Worm (Caenorhabditis elegans): ENCODE measurements around the gene pqn-35.

Gene pqn-35

DNA sequence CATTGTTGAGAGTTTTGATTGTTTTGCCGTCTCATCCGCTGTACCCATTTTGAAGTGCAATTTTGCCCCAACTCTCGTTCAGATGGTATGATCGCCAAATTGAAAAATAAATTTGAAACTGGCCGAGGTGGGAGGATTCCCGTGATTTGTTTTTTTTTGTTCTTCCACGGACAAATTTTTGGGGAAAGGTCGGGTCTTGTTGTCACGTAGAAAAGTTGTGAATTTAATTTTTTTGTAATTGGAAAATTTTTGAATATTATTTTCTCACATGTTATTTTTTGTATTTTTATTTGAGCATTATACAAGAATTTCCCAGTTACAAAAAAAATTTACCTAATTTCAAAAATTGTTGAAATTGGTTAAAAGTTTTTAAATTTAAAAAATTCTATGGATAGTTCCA is 58.9 kb downstream of the pqn-35 start, which contains the start of gene T05A7.6:
TSS of gene T05A7.6 (minus strand) at position 101 of the 400 bp plus-strand sequence.
- TF ChIP-seq R02D3.7 (tag; optimal IDR thresholded peaks at IDR 0.05) (no peak), skn-1 (tag; optimal IDR thresholded peaks at IDR 0.05) (no peak), fkh-10 (GFP tag; optimal IDR thresholded peaks at IDR 0.05) (no peak), elt-1 (tag; optimal IDR thresholded peaks at IDR 0.05) (no peak), unc-62 (GFP tag; optimal IDR thresholded peaks at IDR 0.05) (no peak)

DNA sequence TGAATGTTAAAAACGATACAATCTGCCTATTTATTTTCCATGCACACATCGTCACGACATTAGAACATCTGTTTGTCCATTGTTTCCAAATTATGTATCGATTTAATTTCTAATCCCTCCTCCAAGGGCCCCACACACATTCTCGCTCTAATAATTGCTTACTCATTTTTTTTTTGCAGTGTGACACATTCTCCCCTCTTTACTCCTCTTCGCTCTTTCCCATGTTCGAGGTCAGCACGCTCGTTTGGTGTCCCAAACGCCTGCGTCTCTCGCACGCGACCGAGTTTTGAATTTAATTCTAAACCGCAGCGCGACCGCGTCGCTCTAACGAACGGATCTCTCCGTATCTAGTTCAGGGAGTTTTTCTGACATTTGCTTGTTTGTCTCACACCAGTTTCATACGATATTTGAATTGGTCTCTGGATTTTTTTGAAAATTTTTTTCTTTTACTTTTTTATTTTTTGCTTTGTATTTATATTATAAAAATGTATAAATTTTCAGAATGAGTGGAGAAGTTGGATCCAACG is 59.9 kb downstream of the pqn-35 start, which contains the start of the genes clec-140 and hmg-11:
TSS of gene clec-140 (plus strand) at position 477 of the 527 bp plus-strand sequence.
TSS of gene hmg-11 (plus strand) at position 502 of the 527 bp plus-strand sequence.
- TF ChIP-seq lin-15B (tag; optimal IDR thresholded peaks at IDR 0.05) (peak; percentile 71), elt-2 (tag; optimal IDR thresholded peaks at IDR 0.05) (peak; percentile 46), lsy-12 (tag; optimal IDR thresholded peaks at IDR 0.05) (peak; percentile 8), snpc-4 (tag; optimal IDR thresholded peaks at IDR 0.05) (peak; percentile 43), nhr-25 (tag; optimal IDR thresholded peaks at IDR 0.05) (peak; percentile 51), ztf-4 (tag; optimal IDR thresholded peaks at IDR 0.05) (no peak), jun-1 (tag; optimal IDR thresholded peaks at IDR 0.05) (peak; percentile 45), egl-5 (tag; optimal IDR thresholded peaks at IDR 0.05) (peak; percentile 24), lin-39 (tag; optimal IDR thresholded peaks at IDR 0.05) (peak; percentile 90), nfya-1 (tag; optimal IDR thresholded peaks at IDR 0.05; ENCODE audit: insufficient read depth) (peak; percentile 72), daf-12 (tag; optimal IDR thresholded peaks at IDR 0.05) (no peak), pqm-1 (tag; optimal IDR thresholded peaks at IDR 0.05) (peak; percentile 33), elt-1 (tag; optimal IDR thresholded peaks at IDR 0.05) (no peak), nhr-12 (tag; optimal IDR thresholded peaks at IDR 0.05) (no peak), fos-1 (tag; optimal IDR thresholded peaks at IDR 0.05) (peak; percentile 9), nhr-23 (tag; optimal IDR thresholded peaks at IDR 0.05) (peak; percentile 41)

DNA sequence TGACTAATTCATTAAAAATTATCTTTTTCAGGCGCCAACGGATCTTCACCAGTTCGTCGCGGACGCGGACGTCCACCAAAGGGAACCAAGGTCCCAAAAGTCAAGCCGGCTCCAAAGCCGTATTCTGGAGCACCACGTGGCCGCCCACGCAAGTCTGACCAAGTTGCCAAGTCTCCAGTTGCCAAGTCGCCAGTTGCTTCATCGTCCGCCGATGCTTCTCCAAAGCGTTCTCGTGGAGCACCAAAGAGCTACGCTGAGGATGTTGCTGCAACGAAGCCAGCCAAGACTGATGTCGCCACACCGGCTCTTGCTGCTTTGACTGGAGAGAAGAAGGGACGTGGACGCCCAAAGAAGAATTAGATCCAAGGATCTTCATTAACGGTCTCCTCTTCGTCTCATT is 60.4 kb downstream of the pqn-35 start:
- TF ChIP-seq lin-39 (tag; optimal IDR thresholded peaks at IDR 0.05), result no peak
- TF ChIP-seq fos-1 (tag; optimal IDR thresholded peaks at IDR 0.05), result no peak
- no peak for TF ChIP-seq ztf-4 (tag; optimal IDR thresholded peaks at IDR 0.05)

DNA sequence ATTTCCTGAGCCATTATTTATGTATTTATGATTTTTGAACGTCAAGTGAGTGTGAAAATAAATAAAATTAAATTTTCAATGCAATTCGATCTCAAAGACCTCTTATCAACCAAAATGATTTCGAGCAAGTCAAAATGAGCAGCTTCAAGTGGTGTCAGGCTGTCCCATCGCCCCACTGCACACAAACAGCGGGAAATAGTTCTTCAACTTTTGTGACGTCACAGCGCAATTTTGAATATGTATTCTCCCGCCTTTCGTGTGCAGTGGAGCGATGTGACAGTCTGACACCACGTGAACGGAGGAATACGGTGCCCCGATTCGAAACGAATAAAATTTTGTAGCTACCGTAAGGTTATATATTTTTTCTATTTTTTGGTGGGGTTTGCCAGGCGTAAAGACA is 60.9 kb downstream of the pqn-35 start:
- peak; percentile 56 for TF ChIP-seq ama-1 (optimal IDR thresholded peaks at IDR 0.05)
- no peak for TF ChIP-seq lin-39 (tag; optimal IDR thresholded peaks at IDR 0.05)

DNA sequence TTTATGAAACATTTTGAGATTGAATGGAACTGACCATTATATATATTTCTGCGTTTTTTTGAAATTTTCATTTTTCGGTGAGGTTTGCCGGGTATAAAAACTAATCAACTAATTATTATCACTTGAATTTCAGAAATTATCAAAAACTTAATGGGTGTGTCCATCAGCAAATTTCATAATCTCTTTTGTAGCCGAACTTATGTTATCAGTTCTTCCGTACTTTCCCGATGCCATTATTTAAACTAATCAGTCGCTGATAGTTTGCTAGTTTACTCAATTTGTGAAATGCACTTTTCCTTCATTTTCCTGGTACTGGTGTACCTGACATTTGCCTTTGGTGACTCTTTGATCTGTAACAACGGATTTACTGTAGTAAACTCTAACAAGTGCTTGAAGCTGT is 61.4 kb downstream of the pqn-35 start:
- TF ChIP-seq daf-12 (tag; optimal IDR thresholded peaks at IDR 0.05), result no peak
- TF ChIP-seq elt-2 (tag; optimal IDR thresholded peaks at IDR 0.05), result peak; percentile 96
- TF ChIP-seq mdl-1 (tag; optimal IDR thresholded peaks at IDR 0.05), result no peak
- TF ChIP-seq pqm-1 (tag; optimal IDR thresholded peaks at IDR 0.05), result peak; percentile 68
- no peak for TF ChIP-seq unc-62 (GFP tag; optimal IDR thresholded peaks at IDR 0.05)
- no peak for TF ChIP-seq nhr-12 (tag; optimal IDR thresholded peaks at IDR 0.05)
- no peak for TF ChIP-seq nfya-1 (tag; optimal IDR thresholded peaks at IDR 0.05; ENCODE audit: insufficient read depth)
- TF ChIP-seq egl-5 (tag; optimal IDR thresholded peaks at IDR 0.05), result no peak
- TF ChIP-seq jun-1 (tag; optimal IDR thresholded peaks at IDR 0.05), result peak; percentile 60
- no peak for TF ChIP-seq lsy-12 (tag; optimal IDR thresholded peaks at IDR 0.05)
- no peak for TF ChIP-seq pha-4 (tag; optimal IDR thresholded peaks at IDR 0.05)
- no peak for TF ChIP-seq ceh-16 (tag; optimal IDR thresholded peaks at IDR 0.05)
- no peak for TF ChIP-seq aly-2 (tag; optimal IDR thresholded peaks at IDR 0.05)
- no peak for TF ChIP-seq ztf-4 (tag; optimal IDR thresholded peaks at IDR 0.05)
- no peak for TF ChIP-seq ama-1 (optimal IDR thresholded peaks at IDR 0.05)
- TF ChIP-seq nhr-67 (tag; optimal IDR thresholded peaks at IDR 0.05), result no peak
- no peak for TF ChIP-seq ceh-28 (tag; optimal IDR thresholded peaks at IDR 0.05)

- no peak for TF ChIP-seq unc-39 (tag; optimal IDR thresholded peaks at IDR 0.05)
- no peak for TF ChIP-seq unc-62 (GFP tag; optimal IDR thresholded peaks at IDR 0.05)
- no peak for TF ChIP-seq pqm-1 (tag; optimal IDR thresholded peaks at IDR 0.05)
- TF ChIP-seq egl-5 (tag; optimal IDR thresholded peaks at IDR 0.05), result no peak
- TF ChIP-seq ceh-16 (tag; optimal IDR thresholded peaks at IDR 0.05), result no peak
- TF ChIP-seq tbx-2 (tag; optimal IDR thresholded peaks at IDR 0.05), result no peak
- TF ChIP-seq sea-2 (GFP tag; optimal IDR thresholded peaks at IDR 0.05), result no peak
- TF ChIP-seq skn-1 (tag; optimal IDR thresholded peaks at IDR 0.05), result no peak
- TF ChIP-seq elt-3 (tag; optimal IDR thresholded peaks at IDR 0.05), result no peak
- no peak for TF ChIP-seq mdl-1 (tag; optimal IDR thresholded peaks at IDR 0.05)
- TF ChIP-seq lin-39 (tag; optimal IDR thresholded peaks at IDR 0.05), result no peak
- TF ChIP-seq hmg-11 (tag; optimal IDR thresholded peaks at IDR 0.05), result no peak
- no peak for TF ChIP-seq pha-4 (tag; optimal IDR thresholded peaks at IDR 0.05)
- TF ChIP-seq elt-1 (tag; optimal IDR thresholded peaks at IDR 0.05), result no peak
- no peak for TF ChIP-seq nfya-1 (tag; optimal IDR thresholded peaks at IDR 0.05; ENCODE audit: insufficient read depth)
- no peak for TF ChIP-seq ztf-4 (tag; optimal IDR thresholded peaks at IDR 0.05)
Observed at ce11 chrII:4675481-4675880, 62.7 kb downstream of the pqn-35 start, which contains the start of gene T05A7.3. Gene T05A7.3 (plus strand): TSS chrII:4675781.

Measured in whole organism, L3 larva.